Worm (Caenorhabditis elegans): ENCODE data around the gene sdz-37.

ce11 chrII:10456979-10457378 is 7.7 kb upstream of the sdz-37 start, which contains the start of gene ZK673.11:
- no peak for TF ChIP-seq ceh-82 (tag; optimal IDR thresholded peaks at IDR 0.05)
- TF ChIP-seq nhr-90 (tag; optimal IDR thresholded peaks at IDR 0.05; ENCODE audit: poor library complexity), result no peak
- TF ChIP-seq lin-15B (tag; optimal IDR thresholded peaks at IDR 0.05), result no peak
- TF ChIP-seq lsy-2 (tag; optimal IDR thresholded peaks at IDR 0.05), result no peak
- TF ChIP-seq unc-62 (GFP tag; optimal IDR thresholded peaks at IDR 0.05), result no peak
- TF ChIP-seq unc-86 (tag; optimal IDR thresholded peaks at IDR 0.05), result no peak
- no peak for TF ChIP-seq mab-9 (GFP tag; IDR thresholded peaks at IDR 0.05)
- TF ChIP-seq ces-1 (GFP tag; optimal IDR thresholded peaks at IDR 0.05), result no peak
- no peak for TF ChIP-seq nhr-11 (tag; optimal IDR thresholded peaks at IDR 0.05)
- TF ChIP-seq efl-1 (optimal IDR thresholded peaks at IDR 0.05), result no peak
- no peak for TF ChIP-seq efl-1 (GFP tag; optimal IDR thresholded peaks at IDR 0.05 in 1 of 2)
- no peak for TF ChIP-seq ceh-90 (tag; optimal IDR thresholded peaks at IDR 0.05)
- no peak for TF ChIP-seq fkh-10 (GFP tag; optimal IDR thresholded peaks at IDR 0.05)
